Worm (Caenorhabditis elegans) whole organism, late embryonic: Measurements from ENCODE around the gene F55C5.10.

Experiments used
- F13H6.1 ChIP-seq: sonication (generic microtip); optimal IDR thresholded peaks from 2 replicates; lab custom pipeline; 2016; ENCODE audit warnings: missing genetic modification characterization, missing compliant biosample characterization
- K02D7.2 ChIP-seq: sonication (generic microtip); optimal IDR thresholded peaks from 2 replicates; lab custom pipeline; 2017; ENCODE audit warnings: mild to moderate bottlenecking, missing genetic modification characterization, missing compliant biosample characterization
- ahr-1 ChIP-seq: sonication (generic microtip); optimal IDR thresholded peaks from 2 replicates; lab custom pipeline; 2016; ENCODE audit warnings: missing genetic modification characterization, missing compliant biosample characterization
- ceh-14 ChIP-seq: sonication (generic microtip); optimal IDR thresholded peaks from 2 replicates; lab custom pipeline; 2016; ENCODE audit warnings: missing genotype, missing genetic modification characterization, missing compliant biosample characterization
- ceh-31 ChIP-seq: sonication (generic microtip); optimal IDR thresholded peaks from 2 replicates; lab custom pipeline; 2016; ENCODE audit warnings: missing genetic modification characterization, missing compliant biosample characterization
- ceh-45 ChIP-seq: fragments of 200-800 bp; sonication (Bioruptor generic); IDR thresholded peaks from 2 replicates; pipeline ENCODE4 v1.3.6; 2022; ENCODE audit warnings: missing genetic modification reagents, missing genetic modification characterization, missing compliant biosample characterization
- ceh-48 ChIP-seq: sonication (generic microtip); optimal IDR thresholded peaks from 2 replicates; lab custom pipeline; 2016; ENCODE audit warnings: missing genetic modification characterization, inconsistent platforms, missing compliant biosample characterization
- ceh-6 ChIP-seq: fragments of 200-800 bp; sonication (Bioruptor generic); optimal IDR thresholded peaks from 2 replicates; lab custom pipeline; 2018; ENCODE audit warnings: mild to moderate bottlenecking, missing genetic modification characterization, missing compliant biosample characterization
- che-1 ChIP-seq: sonication (generic microtip); optimal IDR thresholded peaks from 2 replicates; lab custom pipeline; 2016; ENCODE audit warnings: mild to moderate bottlenecking, missing genetic modification characterization, missing compliant biosample characterization
- dmd-4 ChIP-seq: sonication (generic microtip); optimal IDR thresholded peaks from 2 replicates; lab custom pipeline; 2016; ENCODE audit warnings: borderline replicate concordance, missing genetic modification characterization, missing compliant biosample characterization
- elt-4 ChIP-seq: sonication (generic microtip); optimal IDR thresholded peaks from 2 replicates; lab custom pipeline; 2016; ENCODE audit warnings: missing genetic modification characterization, missing compliant biosample characterization
- ets-4 ChIP-seq: sonication (generic microtip); optimal IDR thresholded peaks from 2 replicates; lab custom pipeline; 2016; ENCODE audit warnings: missing genetic modification characterization, missing compliant biosample characterization
- eyg-1 ChIP-seq: sonication (generic microtip); optimal IDR thresholded peaks from 2 replicates; lab custom pipeline; 2016; ENCODE audit warnings: missing genotype, missing genetic modification characterization, missing compliant biosample characterization
- fax-1 ChIP-seq: sonication (generic microtip); optimal IDR thresholded peaks from 2 replicates; lab custom pipeline; 2016; ENCODE audit warnings: missing genotype, missing genetic modification characterization, missing compliant biosample characterization
- fkh-10 ChIP-seq: fragments of 150-350 bp; optimal IDR thresholded peaks from 2 replicates; lab custom pipeline; 2014; ENCODE audit warnings: missing biosample characterization, missing genetic modification reagents, missing genetic modification characterization
- fkh-6 ChIP-seq: sonication (generic microtip); optimal IDR thresholded peaks from 2 replicates; lab custom pipeline; 2016; ENCODE audit warnings: missing genetic modification characterization, missing compliant biosample characterization
- hlh-15 ChIP-seq: sonication (generic microtip); optimal IDR thresholded peaks from 2 replicates; lab custom pipeline; 2016; ENCODE audit warnings: missing genetic modification characterization, missing compliant biosample characterization
- hlh-8 ChIP-seq: sonication (generic microtip); optimal IDR thresholded peaks from 2 replicates; lab custom pipeline; 2016; ENCODE audit warnings: missing genotype, missing genetic modification characterization, missing compliant biosample characterization
- lin-11 ChIP-seq: fragments of 200-800 bp; sonication (Bioruptor generic); optimal IDR thresholded peaks from 2 replicates; lab custom pipeline; 2018; ENCODE audit warnings: mild to moderate bottlenecking, missing genetic modification characterization, missing compliant biosample characterization
- madf-2 ChIP-seq: sonication (generic microtip); optimal IDR thresholded peaks from 2 replicates; lab custom pipeline; 2017; ENCODE audit warnings: missing genetic modification characterization, missing compliant biosample characterization
- mec-3 ChIP-seq: sonication (generic microtip); optimal IDR thresholded peaks from 2 replicates; lab custom pipeline; 2016; ENCODE audit warnings: borderline replicate concordance, missing genetic modification characterization, missing compliant biosample characterization
- npax-4 ChIP-seq: sonication (generic microtip); optimal IDR thresholded peaks from 2 replicates; lab custom pipeline; 2016; ENCODE audit warnings: missing genetic modification characterization, missing compliant biosample characterization
- pag-3 ChIP-seq: sonication (generic microtip); optimal IDR thresholded peaks from 2 replicates; lab custom pipeline; 2016; ENCODE audit warnings: missing compliant biosample characterization, missing genetic modification characterization, borderline replicate concordance
- pat-9 ChIP-seq: fragments of 200-800 bp; sonication (Bioruptor generic); optimal IDR thresholded peaks from 2 replicates; lab custom pipeline; 2018; ENCODE audit warnings: mild to moderate bottlenecking, missing genetic modification characterization, moderate library complexity, missing compliant biosample characterization
- pha-2 ChIP-seq: sonication (generic microtip); optimal IDR thresholded peaks from 2 replicates; lab custom pipeline; 2017; ENCODE audit warnings: mild to moderate bottlenecking, missing genetic modification characterization, missing compliant biosample characterization
- pqm-1 ChIP-seq: sonication (generic microtip); optimal IDR thresholded peaks from 2 replicates; lab custom pipeline; 2016; ENCODE audit warnings: missing genetic modification characterization, missing compliant biosample characterization
- sdc-2 ChIP-seq: sonication (generic microtip); optimal IDR thresholded peaks from 2 replicates; lab custom pipeline; 2016; ENCODE audit warnings: missing genotype, missing genetic modification characterization, missing compliant biosample characterization
- sox-2 ChIP-seq: fragments of 200-800 bp; sonication (Bioruptor generic); IDR thresholded peaks from 2 replicates; pipeline ENCODE4 v1.3.6; 2022; ENCODE audit warnings: missing genetic modification reagents, missing genetic modification characterization, missing compliant biosample characterization
- sox-4 ChIP-seq: sonication (generic microtip); optimal IDR thresholded peaks from 2 replicates; lab custom pipeline; 2017; ENCODE audit warnings: mild to moderate bottlenecking, missing genetic modification characterization, inconsistent platforms, missing compliant biosample characterization
- tbx-2 ChIP-seq: sonication (generic microtip); optimal IDR thresholded peaks from 2 replicates; lab custom pipeline; 2016; ENCODE audit warnings: missing genetic modification characterization, missing compliant biosample characterization
- tbx-7 ChIP-seq: sonication (generic microtip); optimal IDR thresholded peaks from 2 replicates; lab custom pipeline; 2016; ENCODE audit warnings: missing genotype, missing genetic modification characterization, missing compliant biosample characterization
- ttx-3 ChIP-seq: sonication (generic microtip); optimal IDR thresholded peaks from 2 replicates; lab custom pipeline; 2016; ENCODE audit warnings: missing genetic modification reagents, missing genetic modification characterization, missing compliant biosample characterization
- unc-3 ChIP-seq, 2 experiments: fragments of 200-800 bp in 1 of 2; sonication (Bioruptor generic) in 1 of 2; sonication (generic microtip) in 1 of 2; conservative IDR thresholded peaks in 1 of 2; optimal IDR thresholded peaks in 1 of 2; 2 replicates each; pipeline versions ENCODE4 v1.3.6 to Lab custom; 2016 to 2022; ENCODE audit warnings: missing compliant biosample characterization in 2 of 2, missing genetic modification characterization in 2 of 2, missing genetic modification reagents in 1 of 2
- unc-55 ChIP-seq: sonication (generic microtip); optimal IDR thresholded peaks from 2 replicates; lab custom pipeline; 2017; ENCODE audit warnings: missing biosample characterization, missing genetic modification reagents, missing genetic modification characterization
- zip-5 ChIP-seq: sonication (generic microtip); optimal IDR thresholded peaks from 2 replicates; lab custom pipeline; 2016; ENCODE audit warnings: missing genetic modification characterization, missing compliant biosample characterization

F55C5.10 gene

ce11 chrV:12303453-12304077, 20.3 kb downstream of the F55C5.10 start (continued):
- peak; percentile 97 for TF ChIP-seq fkh-10 (GFP tag; lab: Kevin White, UChicago)
- TF ChIP-seq ets-4 (tag; lab: Kevin White, UChicago): peak; percentile 98
- TF ChIP-seq sox-4 (tag; lab: Kevin White, UChicago): peak; percentile 100
- TF ChIP-seq pqm-1 (tag; lab: Kevin White, UChicago): peak; percentile 99
- TF ChIP-seq ttx-3 (tag; lab: Kevin White, UChicago): peak; percentile 99
- TF ChIP-seq pat-9 (tag; lab: Kevin White, UChicago): peak; percentile 100
- TF ChIP-seq elt-4: peak; percentile 99
- peak; percentile 98 for TF ChIP-seq ceh-31 (tag; lab: Kevin White, UChicago)
- peak; percentile 100 for TF ChIP-seq K02D7.2 (tag; lab: Kevin White, UChicago)
- TF ChIP-seq tbx-2 (tag; lab: Kevin White, UChicago): peak; percentile 99
- peak; percentile 99 for TF ChIP-seq ceh-14 (tag; lab: Kevin White, UChicago)
- peak; percentile 99 for TF ChIP-seq madf-2 (tag; lab: Kevin White, UChicago)
- peak; percentile 99 for TF ChIP-seq mec-3 (tag; lab: Kevin White, UChicago)
- peak; percentile 99 for TF ChIP-seq che-1 (tag; lab: Kevin White, UChicago)
- TF ChIP-seq eyg-1 (tag; lab: Kevin White, UChicago): peak; percentile 100
- peak; percentile 98 for TF ChIP-seq hlh-8 (tag; lab: Kevin White, UChicago)
- peak; percentile 98 for TF ChIP-seq sox-2
- peak; percentile 99 for TF ChIP-seq fax-1 (tag; lab: Kevin White, UChicago)
- TF ChIP-seq, all 69 proteins: peak for 67

ce11 chrV:12305677-12306076, 22.4 kb downstream of the F55C5.10 start:
- TF ChIP-seq unc-55 (GFP tag; lab: Kevin White, UChicago) (no peak), pha-2 (tag; lab: Kevin White, UChicago) (no peak), pat-9 (tag; lab: Kevin White, UChicago) (no peak), pqm-1 (tag; lab: Kevin White, UChicago) (no peak), ceh-6 (no peak), ceh-48 (no peak), hlh-15 (no peak), fkh-10 (GFP tag; lab: Kevin White, UChicago) (no peak), zip-5 (tag; lab: Kevin White, UChicago) (no peak), sdc-2 (tag; lab: Kevin White, UChicago) (no peak), fax-1 (tag; lab: Kevin White, UChicago) (no peak)
- TF ChIP-seq, all 69 proteins: peak for 0

- no peak for TF ChIP-seq tbx-7 (tag; lab: Kevin White, UChicago)
- no peak for TF ChIP-seq unc-3 (GFP tag; conservative IDR thresholded peaks at IDR 0.05; lab: Robert Waterston, UW)
- no peak for TF ChIP-seq unc-3 (tag; optimal IDR thresholded peaks at IDR 0.05; lab: Kevin White, UChicago)
- TF ChIP-seq lin-11: no peak
- no peak for TF ChIP-seq ceh-48
- no peak for TF ChIP-seq ahr-1 (tag; lab: Kevin White, UChicago)
- no peak for TF ChIP-seq npax-4 (tag; lab: Kevin White, UChicago)
- TF ChIP-seq fkh-6: no peak
- TF ChIP-seq ttx-3 (tag; lab: Kevin White, UChicago): no peak
- TF ChIP-seq dmd-4 (tag; lab: Kevin White, UChicago): no peak
- TF ChIP-seq pag-3: no peak
- TF ChIP-seq ets-4 (tag; lab: Kevin White, UChicago): no peak
- TF ChIP-seq F13H6.1 (tag; lab: Kevin White, UChicago): no peak
Observed at ce11 chrV:12307011-12307540, 23.8 kb downstream of the F55C5.10 start, which contains the start of gene srg-45. Gene srg-45, plus strand, starts transcription at chrV:12307490.

ce11 chrV:12310256-12310655, 27.0 kb downstream of the F55C5.10 start, which contains the start of gene hpo-30:
Gene hpo-30, minus strand, starts transcription at chrV:12310356.
- TF ChIP-seq ceh-45: no peak
